Fruit fly (Drosophila melanogaster) whole organism, adult: ENCODE results near the gene CG11227.

Experiments
- CG33017 ChIP-seq: fragments of 200-800 bp; sonication (Bioruptor generic); optimal IDR thresholded peaks from 2 replicates; lab custom pipeline; 2018; ENCODE audit warnings: missing biosample characterization, mild to moderate bottlenecking, missing genetic modification characterization, moderate library complexity
- CG7101 ChIP-seq: fragments of 200-800 bp; sonication (Bioruptor generic); optimal IDR thresholded peaks from 2 replicates; lab custom pipeline; 2018; ENCODE audit warnings: missing biosample characterization, mild to moderate bottlenecking, missing genetic modification characterization, moderate library complexity
- Clk ChIP-seq: fragments of 200-800 bp; sonication (Bioruptor generic); optimal IDR thresholded peaks from 2 replicates; lab custom pipeline; 2017; ENCODE audit warnings: missing biosample characterization, missing genetic modification characterization
- Crg-1 ChIP-seq: fragments of 200-800 bp; sonication (Bioruptor generic); optimal IDR thresholded peaks from 2 replicates; lab custom pipeline; 2016; ENCODE audit warnings: missing biosample characterization, missing genetic modification characterization
- Hr96 ChIP-seq: fragments of 200-800 bp; sonication (Bioruptor generic); optimal IDR thresholded peaks from 2 replicates; lab custom pipeline; 2016; ENCODE audit warnings: missing biosample characterization, missing genetic modification characterization
- Mnt ChIP-seq: fragments of 200-800 bp; sonication (Bioruptor generic); optimal IDR thresholded peaks from 2 replicates; lab custom pipeline; 2016; ENCODE audit warnings: missing biosample characterization, mild to moderate bottlenecking, missing genetic modification characterization
- cic ChIP-seq: fragments of 200-800 bp; sonication (Bioruptor generic); optimal IDR thresholded peaks from 2 replicates; lab custom pipeline; 2017; ENCODE audit warnings: missing biosample characterization, mild to moderate bottlenecking, missing genetic modification characterization, moderate library complexity
- toe ChIP-seq: fragments of 200-800 bp; sonication (Bioruptor generic); optimal IDR thresholded peaks from 2 replicates; lab custom pipeline; 2016; ENCODE audit warnings: missing biosample characterization, missing genetic modification characterization

dm6 chrX:20923787-20924186 lies 9.6 kb downstream of the CG11227 start:
- TF ChIP-seq Hr96 (GFP tag; lab: Kevin White, UChicago) (no peak), cic (GFP tag; lab: Kevin White, UChicago) (no peak), CG33017 (tag; lab: Kevin White, UChicago) (no peak), CG7101 (tag; lab: Kevin White, UChicago) (no peak), Crg-1 (GFP tag; lab: Kevin White, UChicago) (no peak), toe (GFP tag; lab: Kevin White, UChicago) (no peak), Clk (GFP tag; lab: Kevin White, UChicago) (no peak), Mnt (GFP tag; lab: Kevin White, UChicago) (no peak)
